Worm (Caenorhabditis elegans) whole organism, mixed stage, embryonic: ENCODE measurements around the gene math-44.

ENCODE experiments used
- bed-3 ChIP-seq: fragments of 200-800 bp; sonication (Bioruptor generic); optimal IDR thresholded peaks from 3 replicates; lab custom pipeline; 2018; ENCODE audit warnings: mild to moderate bottlenecking, missing genetic modification characterization, moderate library complexity, missing compliant biosample characterization
- blmp-1 ChIP-seq: fragments of 150-350 bp; optimal IDR thresholded peaks from 2 replicates; lab custom pipeline; 2014; ENCODE audit warnings: missing biosample characterization, missing genetic modification characterization
- ces-1 ChIP-seq: fragments of 150-350 bp; optimal IDR thresholded peaks from 2 replicates; lab custom pipeline; 2014; ENCODE audit warnings: missing biosample characterization, missing genetic modification reagents, missing genetic modification characterization
- cnd-1 ChIP-seq: fragments of 200-800 bp; sonication (Bioruptor generic); optimal IDR thresholded peaks from 2 replicates; lab custom pipeline; 2018; ENCODE audit warnings: mild to moderate bottlenecking, missing genetic modification characterization, missing compliant biosample characterization
- drap-1 ChIP-seq: fragments of 200-800 bp; sonication (Bioruptor generic); optimal IDR thresholded peaks from 3 replicates; lab custom pipeline; 2018; ENCODE audit warnings: mild to moderate bottlenecking, missing genetic modification characterization, missing compliant biosample characterization
- lin-13 ChIP-seq: fragments of 150-350 bp; optimal IDR thresholded peaks from 2 replicates; lab custom pipeline; 2014; ENCODE audit warnings: missing biosample characterization, missing genetic modification characterization
- mab-5 ChIP-seq: fragments of 150-350 bp; optimal IDR thresholded peaks from 2 replicates; lab custom pipeline; 2014; ENCODE audit warnings: missing biosample characterization, missing genetic modification characterization
- nhr-12 ChIP-seq: fragments of 150-350 bp; optimal IDR thresholded peaks from 2 replicates; lab custom pipeline; 2014; ENCODE audit warnings: missing biosample characterization, missing genetic modification characterization
- nhr-237 ChIP-seq: fragments of 150-350 bp; optimal IDR thresholded peaks from 2 replicates; lab custom pipeline; 2014; ENCODE audit warnings: missing biosample characterization, missing genetic modification characterization
- nhr-76 ChIP-seq: sonication (generic microtip); optimal IDR thresholded peaks from 2 replicates; lab custom pipeline; 2017; ENCODE audit warnings: missing biosample characterization, missing genetic modification characterization
- pha-4 ChIP-seq: fragments of 150-350 bp; optimal IDR thresholded peaks from 2 replicates; lab custom pipeline; 2018; ENCODE audit warnings: missing biosample characterization, missing genetic modification reagents, missing genetic modification characterization
- sptf-1 ChIP-seq: sonication (generic microtip); optimal IDR thresholded peaks from 2 replicates; lab custom pipeline; 2017; ENCODE audit warnings: mild to moderate bottlenecking, missing genetic modification characterization, moderate library complexity, missing compliant biosample characterization
- unc-62 ChIP-seq: fragments of 150-350 bp; optimal IDR thresholded peaks from 2 replicates; lab custom pipeline; 2014; ENCODE audit warnings: missing biosample characterization, missing genetic modification reagents, missing genetic modification characterization
- ztf-11 ChIP-seq: fragments of 150-350 bp; optimal IDR thresholded peaks from 2 replicates; lab custom pipeline; 2014; ENCODE audit warnings: missing biosample characterization, missing genetic modification characterization

DNA sequence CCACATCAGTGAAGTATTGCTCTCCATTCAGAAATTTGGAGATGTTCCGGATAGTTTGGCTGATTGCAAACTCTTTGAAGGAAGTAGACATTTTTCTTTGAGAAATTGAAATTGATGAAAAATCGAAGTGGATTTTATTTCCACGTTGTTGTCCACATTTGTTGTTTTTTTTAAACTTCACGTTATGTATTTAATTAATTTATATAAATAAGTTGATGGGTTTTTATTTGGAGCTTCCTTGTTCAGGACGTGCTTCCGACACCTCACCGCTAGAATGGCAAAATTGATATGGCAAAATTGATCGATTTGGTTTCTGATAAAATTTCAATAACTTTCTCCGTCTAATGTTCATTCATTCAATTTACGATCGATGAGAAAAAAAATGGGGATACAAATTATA, 42.7 kb upstream of the math-44 start, which contains the start of gene math-48:
- TF ChIP-seq unc-62 (GFP tag; lab: Kevin White, UChicago) = no peak
- no peak for TF ChIP-seq nhr-12
- TF ChIP-seq ces-1 (GFP tag; lab: Kevin White, UChicago) = no peak
- no peak for TF ChIP-seq cnd-1
- no peak for TF ChIP-seq drap-1 (GFP tag; lab: Kevin White, UChicago)
- TF ChIP-seq nhr-76 (tag; lab: Kevin White, UChicago) = no peak
- TF ChIP-seq ztf-11 = no peak
- TF ChIP-seq blmp-1 = no peak
- no peak for TF ChIP-seq lin-13 (tag; lab: Kevin White, UChicago)
- no peak for TF ChIP-seq bed-3 (GFP tag; lab: Kevin White, UChicago)
- no peak for TF ChIP-seq nhr-237
- TF ChIP-seq mab-5 (tag; lab: Kevin White, UChicago) = no peak
- no peak for TF ChIP-seq sptf-1 (tag; lab: Kevin White, UChicago)
- no peak for TF ChIP-seq pha-4 (tag; lab: Kevin White, UChicago)
